Worm (Caenorhabditis elegans): ENCODE measurements around the gene ZK185.3.

ce11 chrIV:4542972-4543371 is 12.7 kb upstream of the ZK185.3 start:
- no peak for TF ChIP-seq ama-1 (optimal IDR thresholded peaks at IDR 0.05)
- TF ChIP-seq nhr-11 (tag; optimal IDR thresholded peaks at IDR 0.05): no peak

Measured in whole organism, late embryonic.